Worm (Caenorhabditis elegans): ENCODE measurements around the gene eak-3.

eak-3 gene

ce11 chrIII:1163203-1163602 lies 13.2 kb downstream of the eak-3 start:
- TF ChIP-seq eyg-1 (tag; optimal IDR thresholded peaks at IDR 0.05) (no peak), ceh-6 (GFP tag; optimal IDR thresholded peaks at IDR 0.05) (no peak)

ce11 chrIII:1161946-1162345 lies 14.4 kb downstream of the eak-3 start:
- TF ChIP-seq dmd-4 (tag; optimal IDR thresholded peaks at IDR 0.05; ENCODE audit: borderline replicate concordance) (no peak), che-1 (tag; optimal IDR thresholded peaks at IDR 0.05) (no peak), C08G9.2 (tag; optimal IDR thresholded peaks at IDR 0.05) (no peak)

ce11 chrIII:1151680-1152079 lies 24.7 kb downstream of the eak-3 start, which contains the start of gene cdh-12:
Gene cdh-12 (plus strand): TSS chrIII:1152044.
- TF ChIP-seq ztf-16 (tag; optimal IDR thresholded peaks at IDR 0.05), result no peak
- TF ChIP-seq ceh-34 (tag; optimal IDR thresholded peaks at IDR 0.05), result no peak
- TF ChIP-seq pax-1 (tag; optimal IDR thresholded peaks at IDR 0.05), result no peak
- TF ChIP-seq dve-1 (tag; optimal IDR thresholded peaks at IDR 0.05), result no peak
- TF ChIP-seq npax-4 (tag; optimal IDR thresholded peaks at IDR 0.05), result no peak
- TF ChIP-seq sox-2 (GFP tag; IDR thresholded peaks at IDR 0.05), result no peak
- no peak for TF ChIP-seq sox-4 (tag; optimal IDR thresholded peaks at IDR 0.05)
- TF ChIP-seq odd-2 (tag; optimal IDR thresholded peaks at IDR 0.05), result no peak

DNA sequence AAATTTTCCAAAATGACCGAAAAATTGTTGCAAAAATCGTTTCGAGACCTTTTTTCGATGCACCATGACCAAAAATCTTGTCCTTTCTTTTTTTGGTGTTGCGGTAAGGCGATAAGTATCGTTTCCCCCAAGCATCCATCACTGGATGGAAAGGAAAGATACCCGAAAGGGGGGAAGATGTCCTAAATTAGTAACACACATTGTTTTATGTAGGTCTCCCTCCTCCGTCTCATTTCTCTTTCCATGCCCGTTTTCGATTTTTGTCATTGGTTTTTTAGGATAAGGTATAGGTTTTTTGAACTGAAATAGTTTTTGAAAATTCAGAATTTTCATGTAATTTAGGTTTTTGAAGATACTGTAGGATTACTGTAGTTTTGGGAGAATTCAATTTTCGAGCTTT lies 26.9 kb downstream of the eak-3 start:
- no peak for TF ChIP-seq zip-5 (tag; optimal IDR thresholded peaks at IDR 0.05)
- TF ChIP-seq hlh-13 (GFP tag; optimal IDR thresholded peaks at IDR 0.05), result no peak
- no peak for TF ChIP-seq ceh-18 (tag; optimal IDR thresholded peaks at IDR 0.05)
- no peak for TF ChIP-seq ets-4 (tag; optimal IDR thresholded peaks at IDR 0.05)
- no peak for TF ChIP-seq T23F11.4 (GFP tag; optimal IDR thresholded peaks at IDR 0.05)
- TF ChIP-seq odd-2 (tag; optimal IDR thresholded peaks at IDR 0.05), result no peak
- TF ChIP-seq elt-2 (tag; optimal IDR thresholded peaks at IDR 0.05), result no peak
- TF ChIP-seq ttx-3 (tag; optimal IDR thresholded peaks at IDR 0.05), result no peak
- no peak for TF ChIP-seq tbx-2 (tag; optimal IDR thresholded peaks at IDR 0.05)
- TF ChIP-seq pat-9 (tag; optimal IDR thresholded peaks at IDR 0.05), result no peak
- no peak for TF ChIP-seq madf-2 (tag; optimal IDR thresholded peaks at IDR 0.05)
- no peak for TF ChIP-seq C08G9.2 (tag; optimal IDR thresholded peaks at IDR 0.05)
- no peak for TF ChIP-seq gmeb-2 (tag; optimal IDR thresholded peaks at IDR 0.05)
- no peak for TF ChIP-seq ceh-19 (GFP tag; optimal IDR thresholded peaks at IDR 0.05)
- TF ChIP-seq ceh-9 (tag; optimal IDR thresholded peaks at IDR 0.05), result no peak
- TF ChIP-seq ceh-45 (GFP tag; IDR thresholded peaks at IDR 0.05), result no peak
- no peak for TF ChIP-seq ama-1 (optimal IDR thresholded peaks at IDR 0.05)
- no peak for TF ChIP-seq unc-86 (tag; optimal IDR thresholded peaks at IDR 0.05)
- TF ChIP-seq ztf-16 (tag; optimal IDR thresholded peaks at IDR 0.05), result no peak

DNA sequence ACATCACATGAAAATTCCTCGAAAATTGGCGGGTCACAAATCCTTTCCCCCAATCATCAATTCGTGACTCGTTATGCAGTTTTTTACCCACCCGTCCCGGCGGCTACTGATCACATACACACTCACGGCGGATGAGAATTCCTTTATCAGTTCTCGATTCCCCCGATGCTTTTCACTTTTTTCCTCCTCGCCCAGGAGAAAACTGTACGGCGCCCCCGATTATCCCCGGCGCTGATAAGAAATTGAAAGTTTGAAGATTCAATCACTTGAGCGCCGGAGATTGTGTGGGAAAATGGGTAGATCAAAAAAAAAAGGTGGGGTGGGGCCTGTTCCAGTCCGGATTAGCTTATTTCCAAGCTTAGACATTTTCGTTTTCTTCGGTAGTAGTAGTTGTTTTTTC lies 28.5 kb downstream of the eak-3 start:
- no peak for TF ChIP-seq ceh-48 (tag; optimal IDR thresholded peaks at IDR 0.05)
- no peak for TF ChIP-seq eyg-1 (tag; optimal IDR thresholded peaks at IDR 0.05)
- TF ChIP-seq ama-1 (optimal IDR thresholded peaks at IDR 0.05), result no peak

- no peak for TF ChIP-seq madf-2 (tag; optimal IDR thresholded peaks at IDR 0.05)
- TF ChIP-seq C38D4.7 (GFP tag; optimal IDR thresholded peaks at IDR 0.05), result no peak
- no peak for TF ChIP-seq nhr-232 (tag; optimal IDR thresholded peaks at IDR 0.05)
- TF ChIP-seq pha-4 (tag; optimal IDR thresholded peaks at IDR 0.05), result no peak
- no peak for TF ChIP-seq pqm-1 (tag; optimal IDR thresholded peaks at IDR 0.05)
- no peak for TF ChIP-seq che-1 (tag; optimal IDR thresholded peaks at IDR 0.05)
- TF ChIP-seq ceh-22 (tag; optimal IDR thresholded peaks at IDR 0.05), result no peak
- no peak for TF ChIP-seq sdc-2 (tag; optimal IDR thresholded peaks at IDR 0.05)
- TF ChIP-seq sox-4 (tag; optimal IDR thresholded peaks at IDR 0.05), result no peak
These were observed 31.5 kb downstream of the eak-3 start for ce11 chrIII:1144816-1145215.

All from whole organism, late embryonic.